Fruit fly (Drosophila melanogaster) whole organism, embryonic: ENCODE measurements around the gene CG33096.
A peak's percentile ranks its signal among the peaks of the same experiment; 100 is the strongest.

ENCODE experiments used
- Asciz ChIP-seq: fragments of 200-800 bp; sonication (Bioruptor generic); optimal IDR thresholded peaks from 2 replicates; lab custom pipeline; 2017; ENCODE audit warnings: missing biosample characterization, mild to moderate bottlenecking, missing genetic modification characterization, missing genetic modification reagents
- BEAF-32 ChIP-seq: fragments of 200-800 bp; sonication (Bioruptor generic); optimal IDR thresholded peaks from 3 replicates; lab custom pipeline; 2017; ENCODE audit warnings: missing biosample characterization, missing genetic modification characterization, mild to moderate bottlenecking, moderate library complexity, missing genetic modification reagents
- CG10267 ChIP-seq: fragments of 200-800 bp; sonication (Bioruptor generic); optimal IDR thresholded peaks from 2 replicates; lab custom pipeline; 2018; ENCODE audit warnings: missing biosample characterization, mild to moderate bottlenecking, missing genetic modification characterization, moderate library complexity
- CG12659 ChIP-seq: fragments of 200-800 bp; sonication (Bioruptor generic); optimal IDR thresholded peaks from 3 replicates; lab custom pipeline; 2017; ENCODE audit warnings: mild to moderate bottlenecking, missing biosample characterization, missing genetic modification reagents, missing genetic modification characterization
- CG13287 ChIP-seq: fragments of 200-800 bp; sonication (Bioruptor generic); IDR thresholded peaks from 2 replicates; pipeline ENCODE4 v1.3.6; 2022; ENCODE audit warnings: missing biosample characterization, missing genetic modification characterization; ENCODE audit not compliant: partially characterized antibody
- CG14710 ChIP-seq: fragments of 200-800 bp; sonication (Bioruptor generic); optimal IDR thresholded peaks from 3 replicates; lab custom pipeline; 2019; ENCODE audit warnings: missing biosample characterization, mild to moderate bottlenecking, missing genetic modification characterization, moderate library complexity
- CG15479 ChIP-seq: fragments of 200-800 bp; sonication (Bioruptor generic); optimal IDR thresholded peaks from 3 replicates; lab custom pipeline; 2019; ENCODE audit warnings: missing biosample characterization, mild to moderate bottlenecking, missing genetic modification characterization, moderate library complexity
- CG16813 ChIP-seq: fragments of 200-800 bp; sonication (Bioruptor generic); IDR thresholded peaks from 3 replicates; pipeline ENCODE4 v1.3.6; 2022; ENCODE audit warnings: missing biosample characterization, missing genetic modification characterization; ENCODE audit not compliant: partially characterized antibody
- CG17612 ChIP-seq: fragments of 200-800 bp; sonication (Bioruptor generic); IDR thresholded peaks from 2 replicates; pipeline ENCODE4 v1.3.6; 2022; ENCODE audit warnings: missing biosample characterization, missing genetic modification characterization
- CG2116 ChIP-seq: fragments of 200-800 bp; sonication (Bioruptor generic); optimal IDR thresholded peaks from 3 replicates; lab custom pipeline; 2018; ENCODE audit warnings: missing biosample characterization, mild to moderate bottlenecking, missing genetic modification characterization
- CG30020 ChIP-seq: fragments of 200-800 bp; optimal IDR thresholded peaks from 2 replicates; lab custom pipeline; 2019; ENCODE audit warnings: missing biosample characterization, mild to moderate bottlenecking, missing genetic modification characterization, moderate library complexity
- CG4707 ChIP-seq: fragments of 200-800 bp; sonication (Bioruptor generic); optimal IDR thresholded peaks from 2 replicates; lab custom pipeline; 2018; ENCODE audit warnings: missing biosample characterization, mild to moderate bottlenecking, missing genetic modification characterization, moderate library complexity
- CG4730 ChIP-seq: fragments of 200-800 bp; sonication (Bioruptor generic); IDR thresholded peaks from 2 replicates; pipeline ENCODE4 v1.3.6; 2022; ENCODE audit warnings: missing biosample characterization, missing genetic modification characterization
- E2f2 ChIP-seq: fragments of 200-800 bp; sonication (Bioruptor generic); IDR thresholded peaks from 2 replicates; pipeline ENCODE4 v1.3.6; 2022; ENCODE audit warnings: missing biosample characterization, missing genetic modification characterization
- Ets97D ChIP-seq: fragments of 200-800 bp; sonication (Bioruptor generic); optimal IDR thresholded peaks from 3 replicates; lab custom pipeline; 2016; ENCODE audit warnings: missing biosample characterization, missing genetic modification characterization
- HLH4C ChIP-seq: fragments of 200-800 bp; sonication (Bioruptor generic); IDR thresholded peaks from 3 replicates; pipeline ENCODE4 v1.3.6; 2022; ENCODE audit warnings: missing biosample characterization, missing genetic modification characterization; ENCODE audit not compliant: partially characterized antibody
- Kr ChIP-seq: fragments of 200-800 bp; sonication (Bioruptor generic); optimal IDR thresholded peaks from 2 replicates; lab custom pipeline; 2017; ENCODE audit warnings: missing biosample characterization, mild to moderate bottlenecking, missing genetic modification characterization
- Lhr ChIP-seq: fragments of 200-800 bp; sonication (Bioruptor generic); optimal IDR thresholded peaks from 3 replicates; lab custom pipeline; 2017; ENCODE audit warnings: mild to moderate bottlenecking, missing biosample characterization, missing genetic modification reagents, missing genetic modification characterization
- NC2α ChIP-seq: fragments of 200-800 bp; sonication (Bioruptor generic); optimal IDR thresholded peaks from 2 replicates; lab custom pipeline; 2016; ENCODE audit warnings: missing biosample characterization, missing genetic modification characterization
- Nf-YB ChIP-seq: fragments of 200-800 bp; sonication (Bioruptor generic); optimal IDR thresholded peaks from 3 replicates; lab custom pipeline; 2019; ENCODE audit warnings: missing biosample characterization, mild to moderate bottlenecking, missing genetic modification characterization, moderate library complexity
- Opbp ChIP-seq: fragments of 200-800 bp; sonication (Bioruptor generic); IDR thresholded peaks from 3 replicates; pipeline ENCODE4 v1.3.6; 2022; ENCODE audit warnings: missing biosample characterization, missing genetic modification characterization; ENCODE audit not compliant: partially characterized antibody
- Tbp ChIP-seq: fragments of >200 bp; optimal IDR thresholded peaks from 2 replicates; lab custom pipeline; 2018; ENCODE audit warnings: missing biosample characterization, missing genetic modification characterization
- cg ChIP-seq: fragments of 200-800 bp; sonication (Bioruptor generic); optimal IDR thresholded peaks from 3 replicates; lab custom pipeline; 2019; ENCODE audit warnings: missing biosample characterization, mild to moderate bottlenecking, missing genetic modification characterization, moderate library complexity
- chinmo ChIP-seq: fragments of 200-800 bp; sonication (Bioruptor generic); IDR thresholded peaks from 4 replicates; pipeline ENCODE4 v1.3.6; 2022; ENCODE audit warnings: missing biosample characterization, missing genetic modification characterization; ENCODE audit not compliant: partially characterized antibody
- chm ChIP-seq: fragments of 200-800 bp; sonication (Bioruptor generic); IDR thresholded peaks from 2 replicates; pipeline ENCODE4 v1.3.6; 2022; ENCODE audit warnings: missing biosample characterization, missing genetic modification characterization
- dm ChIP-seq: fragments of 200-800 bp; sonication (Bioruptor generic); optimal IDR thresholded peaks from 3 replicates; lab custom pipeline; 2016; ENCODE audit warnings: missing biosample characterization, missing genetic modification characterization
- ewg ChIP-seq: fragments of 200-800 bp; sonication (Bioruptor generic); optimal IDR thresholded peaks from 3 replicates; lab custom pipeline; 2017; ENCODE audit warnings: mild to moderate bottlenecking, missing biosample characterization, missing genetic modification reagents, missing genetic modification characterization
- fd102C ChIP-seq: fragments of 200-800 bp; sonication (Bioruptor generic); optimal IDR thresholded peaks from 2 replicates; lab custom pipeline; 2018; ENCODE audit warnings: missing biosample characterization, mild to moderate bottlenecking, missing genetic modification characterization, moderate library complexity
- grau ChIP-seq: fragments of 200-800 bp; optimal IDR thresholded peaks from 3 replicates; lab custom pipeline; 2019; ENCODE audit warnings: missing biosample characterization, mild to moderate bottlenecking, missing genetic modification characterization, moderate library complexity
- gsb ChIP-seq: fragments of 200-800 bp; sonication (Bioruptor generic); IDR thresholded peaks from 2 replicates; pipeline ENCODE4 v1.3.6; 2022; ENCODE audit warnings: missing biosample characterization, missing genetic modification characterization
- hkb ChIP-seq, 2 experiments: fragments of 200-800 bp in 1 of 2; fragments of >200 bp in 1 of 2; sonication (Bioruptor generic) in 1 of 2; IDR thresholded peaks in 1 of 2; optimal IDR thresholded peaks in 1 of 2; 2 replicates each; pipeline versions ENCODE4 v1.3.6 to Lab custom; 2017 to 2022; ENCODE audit warnings: missing biosample characterization in 1 of 2, missing genetic modification characterization in 1 of 2
- lbe ChIP-seq: fragments of 200-800 bp; sonication (Bioruptor generic); optimal IDR thresholded peaks from 2 replicates; lab custom pipeline; 2016; ENCODE audit warnings: missing biosample characterization, mild to moderate bottlenecking, missing genetic modification characterization
- lola ChIP-seq, 3 experiments: fragments of >200 bp in 2 of 3; fragments of 200-800 bp in 1 of 3; sonication (Bioruptor generic) in 1 of 3; optimal IDR thresholded peaks; 2 replicates each; lab custom pipeline; 2017 to 2019; ENCODE audit warnings: missing biosample characterization in 3 of 3, missing genetic modification characterization in 3 of 3, mild to moderate bottlenecking in 1 of 3, moderate library complexity in 1 of 3
- onecut ChIP-seq: fragments of 200-800 bp; sonication (Bioruptor generic); IDR thresholded peaks from 2 replicates; pipeline ENCODE4 v1.3.6; 2022; ENCODE audit warnings: missing biosample characterization, missing genetic modification characterization
- pfk ChIP-seq: fragments of 200-800 bp; sonication (Bioruptor generic); optimal IDR thresholded peaks from 2 replicates; lab custom pipeline; 2018; ENCODE audit warnings: missing biosample characterization, mild to moderate bottlenecking, missing genetic modification characterization, moderate library complexity
- pros ChIP-seq: fragments of 200-800 bp; sonication (Bioruptor generic); optimal IDR thresholded peaks from 3 replicates; lab custom pipeline; 2019; ENCODE audit warnings: missing biosample characterization, mild to moderate bottlenecking, missing genetic modification characterization, moderate library complexity
- row ChIP-seq: fragments of 200-800 bp; sonication (Bioruptor generic); IDR thresholded peaks from 3 replicates; pipeline ENCODE4 v1.3.6; 2022; ENCODE audit warnings: missing biosample characterization, missing genetic modification characterization
- scrt ChIP-seq: fragments of 200-800 bp; sonication (Bioruptor generic); optimal IDR thresholded peaks from 2 replicates; lab custom pipeline; 2018; ENCODE audit warnings: missing biosample characterization, mild to moderate bottlenecking, missing genetic modification characterization, moderate library complexity
- sens ChIP-seq: fragments of 200-800 bp; sonication (Bioruptor generic); peaks from one replicate; lab custom pipeline; 2016; ENCODE audit warnings: missing biosample characterization, missing genetic modification characterization
- slp2 ChIP-seq: fragments of 200-800 bp; sonication (Bioruptor generic); optimal IDR thresholded peaks from 2 replicates; lab custom pipeline; 2016; ENCODE audit warnings: missing biosample characterization, missing genetic modification characterization
- twi ChIP-seq: fragments of 200-800 bp; optimal IDR thresholded peaks from 2 replicates; lab custom pipeline; 2019; ENCODE audit warnings: missing biosample characterization, mild to moderate bottlenecking, missing genetic modification characterization, moderate library complexity
- unc-4 ChIP-seq: fragments of 200-800 bp; sonication (Bioruptor generic); IDR thresholded peaks from 2 replicates; pipeline ENCODE4 v1.3.6; 2022; ENCODE audit warnings: missing biosample characterization, missing genetic modification characterization; ENCODE audit not compliant: partially characterized antibody
- yki ChIP-seq: fragments of >200 bp; optimal IDR thresholded peaks from 3 replicates; lab custom pipeline; 2018
- zen2 ChIP-seq: fragments of 200-800 bp; sonication (Bioruptor generic); IDR thresholded peaks from 3 replicates; pipeline ENCODE4 v1.3.6; 2022; ENCODE audit warnings: missing biosample characterization, missing genetic modification characterization; ENCODE audit not compliant: partially characterized antibody
- zfh2 ChIP-seq: fragments of 200-800 bp; sonication (Bioruptor generic); optimal IDR thresholded peaks from 2 replicates; lab custom pipeline; 2016; ENCODE audit warnings: missing biosample characterization, missing genetic modification characterization

Gene CG33096

dm6 chr3R:25127231-25127689 is 29.8 kb downstream of the CG33096 start, which contains the start of the genes Mocs2A, Mocs2B and Clbn (continued):
- no peak for TF ChIP-seq Lhr (GFP tag; lab: Kevin White, UChicago)
- peak; percentile 30 for TF ChIP-seq CG12659 (GFP tag; lab: Kevin White, UChicago)
- TF ChIP-seq NC2α: no peak
- TF ChIP-seq CG30020: peak; percentile 80
- no peak for TF ChIP-seq twi (tag; lab: Kevin White, UChicago)
- no peak for TF ChIP-seq slp2
- peak; percentile 75; the same call in 1 of the 4 replicates for TF ChIP-seq chinmo (GFP tag; lab: Robert Waterston, UW)
- peak; percentile 91 for TF ChIP-seq pfk (GFP tag; lab: Kevin White, UChicago)
- TF ChIP-seq Kr: no peak
- TF ChIP-seq CG14710 (tag; lab: Kevin White, UChicago): peak; percentile 28
- no peak for TF ChIP-seq Asciz (GFP tag; lab: Kevin White, UChicago)
- TF ChIP-seq yki: no peak
- TF ChIP-seq CG2116 (GFP tag; lab: Kevin White, UChicago): peak; percentile 53
- peak; percentile 38 for TF ChIP-seq Ets97D (GFP tag; lab: Kevin White, UChicago)
- TF ChIP-seq E2f2 (GFP tag; lab: Robert Waterston, UW): 0 out of 2 replicates have a peak, but pooled peaks have one; percentile 8
- TF ChIP-seq HLH4C (GFP tag; lab: Robert Waterston, UW): peak; percentile 77
- TF ChIP-seq BEAF-32 (GFP tag; lab: Kevin White, UChicago): peak; percentile 75
- TF ChIP-seq CG10267 (tag; lab: Kevin White, UChicago): peak; percentile 18
- peak; percentile 64 for TF ChIP-seq row
- TF ChIP-seq lbe (GFP tag; lab: Kevin White, UChicago): peak; percentile 12
- peak; percentile 90 for TF ChIP-seq CG13287 (GFP tag; lab: Robert Waterston, UW)
- no peak for TF ChIP-seq CG4707 (GFP tag; lab: Kevin White, UChicago)
- no peak for TF ChIP-seq grau (tag; lab: Kevin White, UChicago)
- peak; percentile 82 for TF ChIP-seq CG16813
- TF ChIP-seq zfh2 (GFP tag; lab: Kevin White, UChicago): no peak
- TF ChIP-seq dm (GFP tag; lab: Kevin White, UChicago): peak; percentile 62
- TF ChIP-seq sens (GFP tag; lab: Kevin White, UChicago): peak; percentile 80
- TF ChIP-seq lola (GFP tag; optimal IDR thresholded peaks at IDR 0.05; lab: Kevin White, UChicago): no peak
- TF ChIP-seq Opbp: peak; percentile 39; the same call in 2 of the 3 replicates
- TF ChIP-seq, all 482 proteins: peak for 61

- peak; percentile 42; the same call in 1 of the 2 replicates for TF ChIP-seq unc-4 (GFP tag; lab: Robert Waterston, UW)
- TF ChIP-seq onecut (GFP tag; lab: Robert Waterston, UW): peak; percentile 89
- peak; percentile 69 for TF ChIP-seq ewg (GFP tag; lab: Kevin White, UChicago)
- peak; percentile 24 for TF ChIP-seq CG2116 (GFP tag; lab: Kevin White, UChicago)
Observed at dm6 chr3R:25131042-25131441, 33.6 kb downstream of the CG33096 start, which contains the start of gene Bili. Bili (plus strand) TSS chr3R:25131306.

- TF ChIP-seq cg (GFP tag; lab: Kevin White, UChicago): peak; percentile 72
- TF ChIP-seq Nf-YB (GFP tag; lab: Kevin White, UChicago): peak; percentile 96
- TF ChIP-seq Tbp: no peak
- peak; percentile 96 for TF ChIP-seq scrt (GFP tag; lab: Kevin White, UChicago)
- no peak for TF ChIP-seq hkb (optimal IDR thresholded peaks at IDR 0.05; lab: Kevin White, UChicago)
- TF ChIP-seq hkb (GFP tag; IDR thresholded peaks at IDR 0.05; lab: Robert Waterston, UW): no peak
- peak; percentile 22; the same call in 1 of the 3 replicates for TF ChIP-seq zen2 (GFP tag; lab: Robert Waterston, UW)
- TF ChIP-seq CG4730 (GFP tag; lab: Robert Waterston, UW): no peak
- no peak for TF ChIP-seq fd102C (GFP tag; lab: Kevin White, UChicago)
- no peak for TF ChIP-seq gsb
- TF ChIP-seq CG17612: no peak
- TF ChIP-seq pros: peak; percentile 65
- TF ChIP-seq CG15479 (GFP tag; lab: Kevin White, UChicago): peak; percentile 61
- peak; percentile 16; the same call in 1 of the 2 replicates for TF ChIP-seq chm (GFP tag; lab: Robert Waterston, UW)
Observed at dm6 chr3R:25137565-25138367, 40.3 kb downstream of the CG33096 start, which contains the start of gene danr. danr (plus strand) TSS chr3R:25138072.
